Fruit fly (Drosophila melanogaster) Kc167 (cell line): ENCODE measurements around the gene aop.

ENCODE experiments used
- Myc ChIP-seq: fragments of >200 bp; optimal IDR thresholded peaks from 2 replicates; lab custom pipeline; 2017; ENCODE audit warnings: missing external identifiers
- psq ChIP-seq: fragments of >200 bp; optimal IDR thresholded peaks from 2 replicates; lab custom pipeline; 2017; ENCODE audit warnings: missing external identifiers

dm6 chr2L:2216065-2216464, 37.5 kb upstream of the aop start, which contains the start of gene daed:
- TF ChIP-seq psq (lab: Kevin White, UChicago): no peak
- no peak for TF ChIP-seq Myc (lab: Kevin White, UChicago)
